Worm (Caenorhabditis elegans) whole organism, L1 larva: Measurements from ENCODE around the gene Y39F10C.1.

Experiments used
- alr-1 ChIP-seq: fragments of 200-800 bp; sonication (Bioruptor generic); optimal IDR thresholded peaks from 2 replicates; lab custom pipeline; 2018; ENCODE audit warnings: borderline replicate concordance, mild to moderate bottlenecking, missing genetic modification characterization, missing compliant biosample characterization
- efl-1 ChIP-seq, 4 experiments: fragments of 150-350 bp; optimal IDR thresholded peaks in 3 of 4; peaks in 1 of 4; 1 replicate in 1 of 4; 2 replicates in 3 of 4; lab custom pipeline; 2014; ENCODE audit warnings: missing biosample characterization in 2 of 4, missing genetic modification characterization in 2 of 4, missing genetic modification reagents in 2 of 4
- fkh-10 ChIP-seq: sonication (generic microtip); optimal IDR thresholded peaks from 2 replicates; lab custom pipeline; 2017; ENCODE audit warnings: missing biosample characterization, missing genetic modification reagents, missing genetic modification characterization
- fos-1 ChIP-seq: fragments of 150-350 bp; optimal IDR thresholded peaks from 2 replicates; lab custom pipeline; 2014; ENCODE audit warnings: missing biosample characterization, missing genetic modification characterization
- mab-9 ChIP-seq: fragments of 200-800 bp; sonication (Bioruptor generic); IDR thresholded peaks from 2 replicates; pipeline ENCODE4 v1.3.6; 2022; ENCODE audit warnings: missing genetic modification reagents, missing genetic modification characterization, missing compliant biosample characterization
- mep-1 ChIP-seq: fragments of 150-350 bp; optimal IDR thresholded peaks from 2 replicates; lab custom pipeline; 2014; ENCODE audit warnings: missing biosample characterization, missing genetic modification characterization
- sox-4 ChIP-seq: sonication (generic microtip); optimal IDR thresholded peaks from 2 replicates; lab custom pipeline; 2016; ENCODE audit warnings: missing genetic modification characterization, missing compliant biosample characterization
- unc-62 ChIP-seq: fragments of 150-350 bp; optimal IDR thresholded peaks from 2 replicates; lab custom pipeline; 2014; ENCODE audit warnings: missing biosample characterization, missing genetic modification reagents, missing genetic modification characterization
- ztf-11 ChIP-seq, 2 experiments: sonication (generic microtip); optimal IDR thresholded peaks; 2 replicates each; lab custom pipeline; 2016 to 2017; ENCODE audit warnings: missing genetic modification characterization in 2 of 2, missing biosample characterization in 1 of 2, missing compliant biosample characterization in 1 of 2

DNA sequence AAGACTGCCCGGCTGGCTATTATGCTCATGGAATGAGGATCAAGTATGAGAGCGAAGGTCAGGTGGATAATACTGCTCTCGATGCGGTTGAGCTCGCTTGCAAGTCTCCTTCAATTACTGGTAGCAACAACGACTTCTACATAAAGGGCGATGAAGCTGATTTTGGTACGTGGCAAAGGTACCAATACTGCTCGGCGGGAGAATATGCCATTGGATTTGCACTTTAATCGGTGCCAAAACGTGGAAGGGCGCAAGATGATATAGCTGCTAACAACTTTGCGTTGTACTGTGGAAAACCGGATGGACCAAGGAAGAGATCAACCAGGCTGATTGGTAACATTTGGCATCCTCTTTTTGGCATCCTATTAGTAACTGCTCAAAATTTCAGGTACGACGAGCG lies 7.5 kb upstream of the Y39F10C.1 start:
- TF ChIP-seq fos-1 = no peak
- TF ChIP-seq efl-1 (optimal IDR thresholded peaks at IDR 0.05; lab: Kevin White, UChicago) = no peak
- peak in 1 of 2 experiments; percentile 74 for TF ChIP-seq efl-1 (GFP tag; optimal IDR thresholded peaks at IDR 0.05 in 1 of 2; lab: Kevin White, UChicago)
- no peak for TF ChIP-seq sox-4
- TF ChIP-seq ztf-11 (tag; optimal IDR thresholded peaks at IDR 0.05; lab: Kevin White, UChicago) = no peak
- no peak for TF ChIP-seq unc-62 (GFP tag; lab: Kevin White, UChicago)
- no peak for TF ChIP-seq mep-1 (tag; lab: Kevin White, UChicago)
- TF ChIP-seq fkh-10 (GFP tag; lab: Kevin White, UChicago) = no peak
- TF ChIP-seq alr-1 = no peak
- no peak for TF ChIP-seq mab-9
